Fruit fly (Drosophila melanogaster) S2 (cell line): ENCODE measurements around the gene kar.

Source experiments
- CG8478 ChIP-seq: fragments of >200 bp; optimal IDR thresholded peaks from 2 replicates; lab custom pipeline; 2018
- CTCF ChIP-seq, 2 experiments: fragments of >200 bp; optimal IDR thresholded peaks; 2 replicates each; lab custom pipeline; 2018

dm6 chr3R:12649099-12650029, 39.8 kb downstream of the kar start:
- no peak for TF ChIP-seq CTCF (optimal IDR thresholded peaks at IDR 0.05; lab: Kevin White, UChicago)
- no peak for TF ChIP-seq CG8478
